Worm (Caenorhabditis elegans): Measurements from ENCODE around the gene egrh-1.

Gene egrh-1

DNA sequence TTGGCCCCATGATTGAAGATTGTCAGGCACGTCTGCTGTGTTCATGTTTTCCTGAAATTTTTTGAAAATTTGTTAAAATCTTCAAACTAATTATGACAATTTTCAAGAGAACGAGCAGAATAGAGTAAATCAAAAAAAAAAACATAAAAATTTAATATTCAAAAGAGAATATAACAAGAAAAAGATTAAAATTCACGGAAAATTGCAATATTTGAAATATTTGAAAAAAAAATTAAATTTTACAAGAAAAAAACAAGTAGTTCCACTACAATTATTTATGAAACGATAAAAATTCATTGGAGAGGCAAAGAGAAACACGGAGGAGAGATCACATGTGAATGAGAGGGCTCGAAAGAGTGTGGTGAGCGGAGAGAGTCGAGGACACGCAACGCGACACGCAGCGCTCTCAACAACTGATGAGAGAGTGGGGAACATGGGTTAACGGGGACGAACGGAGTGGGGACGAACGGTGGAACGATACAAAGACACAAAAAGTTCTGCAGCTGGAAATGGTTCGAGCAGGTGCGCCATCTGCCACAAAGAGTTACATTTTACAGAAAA, 21.2 kb upstream of the egrh-1 start, which contains the start of gene mbk-1:
mbk-1 (minus strand) TSS at position 51 of the 561 bp plus-strand sequence.
- TF ChIP-seq ceh-82 (tag; optimal IDR thresholded peaks at IDR 0.05) (no peak), daf-16 (GFP tag; optimal IDR thresholded peaks at IDR 0.05) (no peak), daf-16 (tag; optimal IDR thresholded peaks at IDR 0.05) (peak; percentile 76), T20F7.1 (GFP tag; optimal IDR thresholded peaks at IDR 0.05) (no peak), zag-1 (tag; optimal IDR thresholded peaks at IDR 0.05) (no peak), jun-1 (tag; optimal IDR thresholded peaks at IDR 0.05) (no peak), cey-2 (tag; optimal IDR thresholded peaks at IDR 0.05; ENCODE audit: borderline replicate concordance, insufficient read depth) (no peak), daf-12 (tag; optimal IDR thresholded peaks at IDR 0.05) (no peak), tra-1 (GFP tag; IDR thresholded peaks at IDR 0.05) (0 out of 2 replicates have a peak, but pooled peaks have one; percentile 8), set-16 (GFP tag; IDR thresholded peaks at IDR 0.05) (no peak), mxl-2 (GFP tag; conservative IDR thresholded peaks at IDR 0.05) (no peak), F49E8.2 (tag; optimal IDR thresholded peaks at IDR 0.05; ENCODE audit: borderline replicate concordance) (no peak), tag-97 (GFP tag; IDR thresholded peaks at IDR 0.05) (no peak), ztf-11 (tag; optimal IDR thresholded peaks at IDR 0.05) (no peak), fkh-10 (GFP tag; optimal IDR thresholded peaks at IDR 0.05) (no peak), F44E2.7 (GFP tag; IDR thresholded peaks at IDR 0.05) (no peak), D1046.2 (GFP tag; IDR thresholded peaks at IDR 0.05) (no peak), ZK337.2 (GFP tag; IDR thresholded peaks at IDR 0.05) (no peak), madf-5 (GFP tag; IDR thresholded peaks at IDR 0.05) (no peak), ama-1 (optimal IDR thresholded peaks at IDR 0.05) (no peak), dpl-1 (GFP tag; optimal IDR thresholded peaks at IDR 0.05) (peak; percentile 33), php-3 (GFP tag; IDR thresholded peaks at IDR 0.05) (no peak), daf-8 (GFP tag; IDR thresholded peaks at IDR 0.05) (no peak), pqm-1 (tag; optimal IDR thresholded peaks at IDR 0.05) (peak; percentile 5), zfp-3 (GFP tag; conservative IDR thresholded peaks at IDR 0.05) (0 out of 2 replicates have a peak, but pooled peaks have one; percentile 37), snpc-1.2 (GFP tag; IDR thresholded peaks at IDR 0.05) (no peak), zip-2 (tag; optimal IDR thresholded peaks at IDR 0.05) (no peak), T26A8.4 (GFP tag; IDR thresholded peaks at IDR 0.05) (no peak), Y5F2A.4 (GFP tag; optimal IDR thresholded peaks at IDR 0.05) (no peak), nhr-77 (tag; optimal IDR thresholded peaks at IDR 0.05) (peak; percentile 76), nhr-28 (tag; optimal IDR thresholded peaks at IDR 0.05) (peak; percentile 91), nhr-111 (GFP tag; optimal IDR thresholded peaks at IDR 0.05) (no peak), nhr-11 (tag; optimal IDR thresholded peaks at IDR 0.05) (peak; percentile 58), ceh-20 (GFP tag; IDR thresholded peaks at IDR 0.05) (peak; percentile 70; the same call in 1 of the 2 replicates), nhr-10 (tag; optimal IDR thresholded peaks at IDR 0.05) (no peak), dmd-6 (GFP tag; IDR thresholded peaks at IDR 0.05) (peak; percentile 75), mxl-3 (GFP tag; optimal IDR thresholded peaks at IDR 0.05) (peak; percentile 75), Y75B8A.6 (GFP tag; IDR thresholded peaks at IDR 0.05) (no peak), unc-62 (GFP tag; optimal IDR thresholded peaks at IDR 0.05 in 1 of 2) (peak in 1 of 2 experiments; percentile 50), unc-62 (tag; optimal IDR thresholded peaks at IDR 0.05) (no peak), lin-38 (GFP tag; IDR thresholded peaks at IDR 0.05) (no peak; the same call in 1 of the 2 replicates), dmd-9 (GFP tag; IDR thresholded peaks at IDR 0.05) (no peak), duxl-1 (tag; optimal IDR thresholded peaks at IDR 0.05; ENCODE audit: poor library complexity) (no peak), nhr-102 (tag; optimal IDR thresholded peaks at IDR 0.05) (no peak), lin-29 (GFP tag; IDR thresholded peaks at IDR 0.05) (no peak), ceh-44 (GFP tag; IDR thresholded peaks at IDR 0.05) (no peak), dve-1 (tag; optimal IDR thresholded peaks at IDR 0.05; ENCODE audit: insufficient read depth) (peak; percentile 85), fos-1 (tag; optimal IDR thresholded peaks at IDR 0.05) (no peak), ztf-7 (tag; optimal IDR thresholded peaks at IDR 0.05) (peak; percentile 37), snpc-4 (tag; optimal IDR thresholded peaks at IDR 0.05) (no peak), aha-1 (tag) (no peak), aly-2 (tag; optimal IDR thresholded peaks at IDR 0.05) (no peak), unc-39 (tag; optimal IDR thresholded peaks at IDR 0.05) (no peak)
